Fruit fly (Drosophila melanogaster) whole organism, adult: ENCODE measurements around the gene FASN1.
A peak's percentile ranks its signal among the peaks of the same experiment; 100 is the strongest.

Source experiments
- CG11617 ChIP-seq: fragments of 200-800 bp; sonication (Bioruptor generic); optimal IDR thresholded peaks from 2 replicates; lab custom pipeline; 2017; ENCODE audit warnings: mild to moderate bottlenecking, missing biosample characterization, missing genetic modification reagents, missing genetic modification characterization
- CG12768 ChIP-seq: fragments of 200-800 bp; sonication (Bioruptor generic); optimal IDR thresholded peaks from 2 replicates; lab custom pipeline; 2017; ENCODE audit warnings: missing biosample characterization, missing genetic modification characterization, mild to moderate bottlenecking, moderate library complexity, missing genetic modification reagents
- CG14711 ChIP-seq: fragments of 200-800 bp; sonication (Bioruptor generic); optimal IDR thresholded peaks from 2 replicates; lab custom pipeline; 2018; ENCODE audit warnings: missing biosample characterization, mild to moderate bottlenecking, missing genetic modification characterization, moderate library complexity
- CG1620 ChIP-seq: fragments of 200-800 bp; sonication (Bioruptor generic); optimal IDR thresholded peaks from 2 replicates; lab custom pipeline; 2016; ENCODE audit warnings: missing biosample characterization, missing genetic modification characterization
- CG33017 ChIP-seq: fragments of 200-800 bp; sonication (Bioruptor generic); optimal IDR thresholded peaks from 2 replicates; lab custom pipeline; 2018; ENCODE audit warnings: missing biosample characterization, mild to moderate bottlenecking, missing genetic modification characterization, moderate library complexity
- CG5204 ChIP-seq: fragments of 200-800 bp; sonication (Bioruptor generic); optimal IDR thresholded peaks from 2 replicates; lab custom pipeline; 2016; ENCODE audit warnings: missing biosample characterization, missing genetic modification characterization
- CG7101 ChIP-seq: fragments of 200-800 bp; sonication (Bioruptor generic); optimal IDR thresholded peaks from 2 replicates; lab custom pipeline; 2018; ENCODE audit warnings: missing biosample characterization, mild to moderate bottlenecking, missing genetic modification characterization, moderate library complexity
- Clk ChIP-seq: fragments of 200-800 bp; sonication (Bioruptor generic); optimal IDR thresholded peaks from 2 replicates; lab custom pipeline; 2017; ENCODE audit warnings: missing biosample characterization, missing genetic modification characterization
- Crg-1 ChIP-seq: fragments of 200-800 bp; sonication (Bioruptor generic); optimal IDR thresholded peaks from 2 replicates; lab custom pipeline; 2016; ENCODE audit warnings: missing biosample characterization, missing genetic modification characterization
- Hr96 ChIP-seq: fragments of 200-800 bp; sonication (Bioruptor generic); optimal IDR thresholded peaks from 2 replicates; lab custom pipeline; 2016; ENCODE audit warnings: missing biosample characterization, missing genetic modification characterization
- Mnt ChIP-seq: fragments of 200-800 bp; sonication (Bioruptor generic); optimal IDR thresholded peaks from 2 replicates; lab custom pipeline; 2016; ENCODE audit warnings: missing biosample characterization, mild to moderate bottlenecking, missing genetic modification characterization
- bab1 ChIP-seq: fragments of 200-800 bp; sonication (Bioruptor generic); optimal IDR thresholded peaks from 3 replicates; lab custom pipeline; 2019; ENCODE audit warnings: missing biosample characterization, mild to moderate bottlenecking, missing genetic modification characterization, moderate library complexity
- cic ChIP-seq: fragments of 200-800 bp; sonication (Bioruptor generic); optimal IDR thresholded peaks from 2 replicates; lab custom pipeline; 2017; ENCODE audit warnings: missing biosample characterization, mild to moderate bottlenecking, missing genetic modification characterization, moderate library complexity
- cnc ChIP-seq, 2 experiments: fragments of >200 bp; optimal IDR thresholded peaks; 2 replicates each; lab custom pipeline; 2017
- kay ChIP-seq: fragments of 200-800 bp; sonication (Bioruptor generic); peaks from one replicate; lab custom pipeline; 2016; ENCODE audit warnings: missing biosample characterization, missing genetic modification characterization, borderline replicate concordance
- ovo ChIP-seq: fragments of 200-800 bp; sonication (Bioruptor generic); optimal IDR thresholded peaks from 2 replicates; lab custom pipeline; 2016; ENCODE audit warnings: missing biosample characterization, missing genetic modification characterization
- pad ChIP-seq: fragments of 200-800 bp; sonication (Bioruptor generic); optimal IDR thresholded peaks from 3 replicates; lab custom pipeline; 2017; ENCODE audit warnings: missing biosample characterization, missing genetic modification characterization, mild to moderate bottlenecking, moderate library complexity, missing genetic modification reagents
- tj ChIP-seq: fragments of 200-800 bp; sonication (Bioruptor generic); optimal IDR thresholded peaks from 3 replicates; lab custom pipeline; 2017; ENCODE audit warnings: missing biosample characterization, mild to moderate bottlenecking, missing genetic modification characterization, moderate library complexity
- toe ChIP-seq: fragments of 200-800 bp; sonication (Bioruptor generic); optimal IDR thresholded peaks from 2 replicates; lab custom pipeline; 2016; ENCODE audit warnings: missing biosample characterization, missing genetic modification characterization

FASN1 gene

DNA sequence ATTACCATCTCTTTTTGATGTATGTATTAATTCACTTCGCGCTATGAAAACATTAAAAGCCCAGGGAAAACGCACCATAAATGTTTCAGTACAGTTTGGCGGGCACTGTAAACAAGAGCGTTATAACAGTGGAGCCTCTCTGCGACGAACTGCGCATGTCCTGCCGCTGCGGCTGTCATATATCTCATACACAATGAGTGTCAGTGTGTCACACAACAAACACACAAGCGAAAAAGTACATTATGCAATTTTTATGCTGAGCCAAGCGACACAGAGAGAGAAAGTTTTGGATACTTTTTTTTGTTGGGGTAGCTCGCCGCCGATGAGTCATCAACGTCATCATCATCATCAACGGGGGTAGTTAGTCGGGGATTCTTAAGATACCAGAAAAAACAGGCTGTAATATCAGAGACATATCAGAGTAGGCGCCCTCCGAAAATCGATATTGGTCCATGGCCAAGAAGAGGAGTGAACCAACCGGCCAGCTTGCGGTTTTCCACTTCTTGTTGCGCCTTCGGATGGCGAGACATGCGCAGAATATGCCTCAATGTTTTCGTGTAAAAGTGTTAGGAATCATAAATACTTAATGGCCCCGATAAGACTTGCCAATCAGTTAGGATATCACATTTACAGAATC lies 32.0 kb downstream of the FASN1 start:
- no peak for TF ChIP-seq CG11617
- TF ChIP-seq Hr96 (GFP tag; lab: Kevin White, UChicago), result no peak
- no peak for TF ChIP-seq toe
- no peak for TF ChIP-seq kay
- no peak for TF ChIP-seq CG7101 (tag; lab: Kevin White, UChicago)
- no peak for TF ChIP-seq cic (GFP tag; lab: Kevin White, UChicago)
- no peak for TF ChIP-seq CG14711 (tag; lab: Kevin White, UChicago)
- TF ChIP-seq pad (GFP tag; lab: Kevin White, UChicago), result no peak
- TF ChIP-seq Crg-1, result no peak
- TF ChIP-seq CG12768 (GFP tag; lab: Kevin White, UChicago), result no peak
- no peak for TF ChIP-seq CG33017
- TF ChIP-seq ovo (GFP tag; lab: Kevin White, UChicago), result no peak
- no peak for TF ChIP-seq cnc (optimal IDR thresholded peaks at IDR 0.05; lab: Kevin White, UChicago)
- TF ChIP-seq CG5204 (GFP tag; lab: Kevin White, UChicago), result no peak

DNA sequence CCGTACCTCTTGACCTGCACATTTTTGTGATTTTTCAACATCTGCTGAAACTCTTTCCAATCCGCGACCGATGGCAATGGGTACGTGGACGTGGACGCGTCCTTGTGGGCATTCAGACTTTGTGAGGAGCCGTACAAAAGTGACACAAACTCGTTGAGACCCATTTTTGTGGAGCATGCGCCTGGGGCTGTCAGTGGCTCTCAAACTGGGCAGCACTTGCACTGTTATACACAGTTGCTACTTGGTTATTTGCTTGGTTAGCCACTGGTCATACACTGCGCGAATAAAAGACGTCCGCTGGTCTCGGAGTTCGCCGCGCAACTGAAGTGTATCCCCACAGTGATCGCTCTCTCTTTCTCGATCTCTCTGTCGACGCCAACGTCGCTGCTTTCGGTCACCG lies 33.8 kb downstream of the FASN1 start:
- TF ChIP-seq Clk (GFP tag; lab: Kevin White, UChicago) (no peak), tj (no peak), CG12768 (GFP tag; lab: Kevin White, UChicago) (no peak), toe (no peak), CG11617 (no peak)

- TF ChIP-seq pad (GFP tag; lab: Kevin White, UChicago), result no peak
- no peak for TF ChIP-seq bab1
- TF ChIP-seq kay, result no peak
- no peak for TF ChIP-seq CG1620 (GFP tag; lab: Kevin White, UChicago)
- no peak for TF ChIP-seq toe
- TF ChIP-seq Hr96 (GFP tag; lab: Kevin White, UChicago), result no peak
- TF ChIP-seq Clk (GFP tag; lab: Kevin White, UChicago), result no peak
Observed at dm6 chr2L:3092535-3092934, 36.1 kb downstream of the FASN1 start.

DNA sequence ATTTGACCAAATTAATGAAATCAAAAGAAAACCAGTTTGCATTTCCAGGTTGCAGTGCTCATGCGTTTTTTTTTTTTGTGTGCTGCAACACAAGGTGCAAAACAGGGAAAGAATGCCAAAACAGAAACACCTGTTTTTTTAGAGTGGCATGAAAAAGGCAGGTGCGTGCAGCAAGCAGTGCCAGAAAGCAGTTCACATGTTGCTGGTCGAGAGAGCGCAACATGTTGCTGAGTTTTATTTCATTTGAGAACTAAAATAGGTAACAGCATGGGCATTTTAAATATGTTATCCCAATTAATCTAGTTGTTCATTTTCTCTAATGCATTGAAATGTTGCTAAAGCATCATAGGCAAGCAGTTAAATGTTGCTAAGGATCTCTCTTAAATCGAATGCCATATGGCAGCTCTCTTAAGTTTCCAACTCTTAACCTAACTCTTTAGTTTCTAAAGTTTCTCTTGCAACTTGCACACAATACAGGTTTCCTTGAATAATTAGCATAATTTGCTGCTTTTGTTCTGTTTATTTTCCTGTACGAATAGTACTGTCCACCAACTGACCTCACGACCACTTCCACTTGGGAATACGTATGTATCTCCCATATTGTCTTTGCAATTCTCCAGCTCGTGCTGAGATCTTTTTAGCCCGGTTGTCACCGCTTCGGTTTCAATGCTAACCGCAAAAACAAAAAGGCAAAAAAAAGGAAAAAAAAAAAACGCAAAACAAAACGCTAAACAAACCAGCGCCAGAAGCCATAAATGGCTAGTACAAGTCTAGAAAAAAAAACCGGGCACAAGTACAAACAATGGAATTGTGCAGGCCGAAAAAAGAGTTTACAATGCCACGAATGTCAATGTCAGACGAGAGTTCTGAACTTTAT lies 38.7 kb downstream of the FASN1 start:
- peak; percentile 35 for TF ChIP-seq kay
- TF ChIP-seq cnc (optimal IDR thresholded peaks at IDR 0.05; lab: Kevin White, UChicago), result no peak

dm6 chr2L:3099930-3100329 lies 43.5 kb downstream of the FASN1 start:
- TF ChIP-seq CG11617 (no peak), Crg-1 (no peak), kay (no peak), tj (no peak), CG14711 (tag; lab: Kevin White, UChicago) (no peak), Hr96 (GFP tag; lab: Kevin White, UChicago) (no peak), cnc (optimal IDR thresholded peaks at IDR 0.05; lab: Kevin White, UChicago) (no peak)

- no peak for TF ChIP-seq kay
- TF ChIP-seq CG33017, result no peak
- no peak for TF ChIP-seq toe
- no peak for TF ChIP-seq CG1620 (GFP tag; lab: Kevin White, UChicago)
- no peak for TF ChIP-seq Clk (GFP tag; lab: Kevin White, UChicago)
- TF ChIP-seq CG12768 (GFP tag; lab: Kevin White, UChicago), result no peak
- no peak for TF ChIP-seq ovo (GFP tag; lab: Kevin White, UChicago)
- no peak for TF ChIP-seq pad (GFP tag; lab: Kevin White, UChicago)
- TF ChIP-seq CG11617, result no peak
- no peak for TF ChIP-seq CG5204 (GFP tag; lab: Kevin White, UChicago)
- TF ChIP-seq Mnt (GFP tag; lab: Kevin White, UChicago), result no peak
- no peak for TF ChIP-seq CG7101 (tag; lab: Kevin White, UChicago)
- TF ChIP-seq cnc (optimal IDR thresholded peaks at IDR 0.05; lab: Kevin White, UChicago), result no peak
Observed at dm6 chr2L:3100812-3101211, 44.4 kb downstream of the FASN1 start.

DNA sequence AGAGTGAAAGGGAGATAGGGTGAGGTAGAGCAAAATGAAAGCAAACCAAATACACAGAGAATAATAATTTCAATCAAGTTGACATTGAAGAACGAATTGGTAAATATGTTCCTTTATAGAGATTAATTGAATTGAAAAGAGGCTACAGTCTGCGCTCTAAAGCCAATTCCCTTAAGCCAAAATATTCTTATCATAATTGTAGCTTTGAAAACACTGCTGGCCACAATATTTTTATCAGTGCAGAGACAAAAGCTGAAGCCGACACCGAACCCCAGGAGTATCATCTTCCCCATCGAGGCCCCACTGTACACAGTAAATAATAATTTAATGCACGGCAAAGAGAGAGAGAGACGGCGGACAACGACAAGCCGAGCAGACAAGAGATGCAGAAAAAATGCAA lies 49.5 kb downstream of the FASN1 start:
- no peak for TF ChIP-seq Hr96 (GFP tag; lab: Kevin White, UChicago)
- TF ChIP-seq CG14711 (tag; lab: Kevin White, UChicago), result peak; percentile 10
- TF ChIP-seq cnc (optimal IDR thresholded peaks at IDR 0.05; lab: Kevin White, UChicago), result no peak
- TF ChIP-seq bab1, result peak; percentile 53
- TF ChIP-seq ovo (GFP tag; lab: Kevin White, UChicago), result no peak
- TF ChIP-seq CG12768 (GFP tag; lab: Kevin White, UChicago), result peak; percentile 2
